Worm (Caenorhabditis elegans) whole organism, late embryonic: ENCODE results near the gene srw-109.

ENCODE experiments used
- C08G9.2 ChIP-seq: sonication (generic microtip); optimal IDR thresholded peaks from 2 replicates; lab custom pipeline; 2016; ENCODE audit warnings: mild to moderate bottlenecking, missing genetic modification characterization, moderate library complexity, missing compliant biosample characterization
- ama-1 ChIP-seq: fragments of 150-350 bp; optimal IDR thresholded peaks from 2 replicates; lab custom pipeline; 2014
- ceh-34 ChIP-seq: sonication (generic microtip); optimal IDR thresholded peaks from 2 replicates; lab custom pipeline; 2016; ENCODE audit warnings: mild to moderate bottlenecking, missing genetic modification characterization, missing compliant biosample characterization
- ceh-9 ChIP-seq: sonication (generic microtip); optimal IDR thresholded peaks from 2 replicates; lab custom pipeline; 2016; ENCODE audit warnings: mild to moderate bottlenecking, missing genetic modification characterization, inconsistent platforms, missing compliant biosample characterization
- fax-1 ChIP-seq: sonication (generic microtip); optimal IDR thresholded peaks from 2 replicates; lab custom pipeline; 2016; ENCODE audit warnings: missing genotype, missing genetic modification characterization, missing compliant biosample characterization
- fkh-10 ChIP-seq: fragments of 150-350 bp; optimal IDR thresholded peaks from 2 replicates; lab custom pipeline; 2014; ENCODE audit warnings: missing biosample characterization, missing genetic modification reagents, missing genetic modification characterization
- gmeb-2 ChIP-seq: sonication (generic microtip); optimal IDR thresholded peaks from 2 replicates; lab custom pipeline; 2016; ENCODE audit warnings: missing genetic modification characterization, inconsistent platforms, missing compliant biosample characterization
- hlh-6 ChIP-seq: sonication (generic microtip); optimal IDR thresholded peaks from 2 replicates; lab custom pipeline; 2016; ENCODE audit warnings: missing genotype, missing genetic modification characterization, missing compliant biosample characterization
- madf-2 ChIP-seq: sonication (generic microtip); optimal IDR thresholded peaks from 2 replicates; lab custom pipeline; 2017; ENCODE audit warnings: missing genetic modification characterization, missing compliant biosample characterization
- npax-4 ChIP-seq: sonication (generic microtip); optimal IDR thresholded peaks from 2 replicates; lab custom pipeline; 2016; ENCODE audit warnings: missing genetic modification characterization, missing compliant biosample characterization
- pat-9 ChIP-seq: fragments of 200-800 bp; sonication (Bioruptor generic); optimal IDR thresholded peaks from 2 replicates; lab custom pipeline; 2018; ENCODE audit warnings: mild to moderate bottlenecking, missing genetic modification characterization, moderate library complexity, missing compliant biosample characterization
- tbx-7 ChIP-seq: sonication (generic microtip); optimal IDR thresholded peaks from 2 replicates; lab custom pipeline; 2016; ENCODE audit warnings: missing genotype, missing genetic modification characterization, missing compliant biosample characterization
- unc-42 ChIP-seq: sonication (generic microtip); optimal IDR thresholded peaks from 2 replicates; lab custom pipeline; 2016; ENCODE audit warnings: missing genotype, missing genetic modification characterization, missing compliant biosample characterization

- TF ChIP-seq fax-1 = no peak
- TF ChIP-seq pat-9 (tag; lab: Kevin White, UChicago) = no peak
- no peak for TF ChIP-seq npax-4 (tag; lab: Kevin White, UChicago)
- no peak for TF ChIP-seq ceh-34 (tag; lab: Kevin White, UChicago)
- no peak for TF ChIP-seq ceh-9 (tag; lab: Kevin White, UChicago)
- TF ChIP-seq C08G9.2 (tag; lab: Kevin White, UChicago) = no peak
- TF ChIP-seq madf-2 (tag; lab: Kevin White, UChicago) = no peak
- no peak for TF ChIP-seq gmeb-2 (tag; lab: Kevin White, UChicago)
- no peak for TF ChIP-seq unc-42
- no peak for TF ChIP-seq fkh-10 (GFP tag; lab: Kevin White, UChicago)
- TF ChIP-seq ama-1 (lab: Kevin White, UChicago) = no peak
- TF ChIP-seq hlh-6 (tag; lab: Kevin White, UChicago) = no peak
- TF ChIP-seq tbx-7 (tag; lab: Kevin White, UChicago) = no peak
These were observed 19.8 kb upstream of the srw-109 start, which contains the start of gene F48G7.9 for ce11 chrV:628527-628926.
